Worm (Caenorhabditis elegans): Measurements from ENCODE around the gene gadr-4.

DNA sequence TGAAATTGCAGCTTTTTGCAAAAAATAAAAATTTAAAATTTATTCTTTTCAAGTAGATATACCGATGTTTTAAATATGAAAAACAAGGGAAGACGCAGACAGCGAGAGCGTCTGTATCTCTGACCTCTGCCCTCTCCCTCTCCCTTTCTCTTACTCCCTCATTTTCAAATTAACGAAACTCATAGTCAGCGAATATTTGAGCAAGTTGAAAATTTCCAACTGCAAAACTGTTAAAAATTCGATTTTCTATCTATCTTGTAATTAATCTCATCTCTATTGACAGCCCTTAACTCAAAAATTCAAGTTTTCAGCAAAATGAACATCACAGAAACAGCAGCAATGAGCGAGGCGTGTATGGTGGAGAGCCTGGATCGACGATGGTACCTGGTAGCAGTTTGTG lies 20.4 kb upstream of the gadr-4 start, which contains the start of gene R11F4.2:
- no peak for TF ChIP-seq F13H6.1 (tag; optimal IDR thresholded peaks at IDR 0.05)
- TF ChIP-seq ceh-19 (GFP tag; optimal IDR thresholded peaks at IDR 0.05), result no peak
- TF ChIP-seq hlh-30 (tag; optimal IDR thresholded peaks at IDR 0.05; ENCODE audit: insufficient read depth), result no peak
- no peak for TF ChIP-seq ceh-30 (tag; optimal IDR thresholded peaks at IDR 0.05)
- no peak for TF ChIP-seq lin-11 (tag; optimal IDR thresholded peaks at IDR 0.05)
- TF ChIP-seq dve-1 (tag; optimal IDR thresholded peaks at IDR 0.05), result no peak
- TF ChIP-seq sdc-2 (tag; optimal IDR thresholded peaks at IDR 0.05), result no peak
- TF ChIP-seq nhr-11 (tag; optimal IDR thresholded peaks at IDR 0.05), result no peak
- no peak for TF ChIP-seq pag-3 (tag; optimal IDR thresholded peaks at IDR 0.05; ENCODE audit: borderline replicate concordance)
- TF ChIP-seq unc-42 (tag; optimal IDR thresholded peaks at IDR 0.05), result no peak
- TF ChIP-seq ttx-3 (tag; optimal IDR thresholded peaks at IDR 0.05), result no peak
- TF ChIP-seq T23F11.4 (GFP tag; optimal IDR thresholded peaks at IDR 0.05), result no peak
